Worm (Caenorhabditis elegans): Measurements from ENCODE around the gene unc-76.
"Not testable (repeated sequence)": the region's sequence is repeated elsewhere in the genome, so short reads cannot be mapped to it uniquely, and the experiment has no call there.

Gene unc-76

DNA sequence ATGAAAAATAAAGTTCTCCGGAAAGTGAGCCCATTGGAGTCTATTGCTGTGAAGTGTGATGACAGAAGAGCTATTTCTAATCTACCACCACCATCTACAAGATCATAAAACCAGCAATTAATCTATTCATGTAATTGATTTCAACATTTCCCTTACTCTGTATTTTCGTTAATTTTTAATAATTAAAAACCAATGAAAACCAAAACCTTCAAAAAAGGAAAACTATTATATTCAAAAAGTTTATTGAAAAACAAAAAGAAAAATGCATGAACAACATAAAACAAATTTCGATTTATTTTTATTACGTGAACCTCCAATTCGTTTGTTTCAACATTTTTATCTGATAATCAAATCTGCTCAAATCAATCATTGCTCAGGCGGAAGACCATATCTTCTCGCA is 27.9 kb downstream of the unc-76 start, which contains the start of gene C01G10.1:
TSS of gene C01G10.1 (plus strand) at position 301 of the 400 bp plus-strand sequence.
- TF ChIP-seq nhr-77 (tag; optimal IDR thresholded peaks at IDR 0.05), result no peak
- no peak for TF ChIP-seq efl-1 (optimal IDR thresholded peaks at IDR 0.05)
- no peak for TF ChIP-seq efl-1 (GFP tag; optimal IDR thresholded peaks at IDR 0.05 in 1 of 2)
- TF ChIP-seq zip-4 (GFP tag; optimal IDR thresholded peaks at IDR 0.05), result no peak
- no peak for TF ChIP-seq rnt-1 (tag; optimal IDR thresholded peaks at IDR 0.05)
- no peak for TF ChIP-seq mef-2 (tag; optimal IDR thresholded peaks at IDR 0.05)
- no peak for TF ChIP-seq pax-3 (tag; optimal IDR thresholded peaks at IDR 0.05)
- no peak for TF ChIP-seq nhr-76 (tag; optimal IDR thresholded peaks at IDR 0.05)
- TF ChIP-seq sup-37 (GFP tag; optimal IDR thresholded peaks at IDR 0.05), result no peak
- TF ChIP-seq hlh-17 (GFP tag; optimal IDR thresholded peaks at IDR 0.05; ENCODE audit: borderline replicate concordance), result no peak
- no peak for TF ChIP-seq ztf-11 (tag; optimal IDR thresholded peaks at IDR 0.05)
- TF ChIP-seq nhr-237 (tag; optimal IDR thresholded peaks at IDR 0.05), result no peak
- TF ChIP-seq unc-130 (tag; optimal IDR thresholded peaks at IDR 0.05), result no peak
- TF ChIP-seq unc-62 (GFP tag; optimal IDR thresholded peaks at IDR 0.05), result no peak
- TF ChIP-seq Y116A8C.19 (tag; optimal IDR thresholded peaks at IDR 0.05; ENCODE audit: borderline replicate concordance), result no peak
- no peak for TF ChIP-seq dpl-1 (GFP tag; optimal IDR thresholded peaks at IDR 0.05)
- TF ChIP-seq lir-3 (tag; optimal IDR thresholded peaks at IDR 0.05; ENCODE audit: poor library complexity), result no peak

DNA sequence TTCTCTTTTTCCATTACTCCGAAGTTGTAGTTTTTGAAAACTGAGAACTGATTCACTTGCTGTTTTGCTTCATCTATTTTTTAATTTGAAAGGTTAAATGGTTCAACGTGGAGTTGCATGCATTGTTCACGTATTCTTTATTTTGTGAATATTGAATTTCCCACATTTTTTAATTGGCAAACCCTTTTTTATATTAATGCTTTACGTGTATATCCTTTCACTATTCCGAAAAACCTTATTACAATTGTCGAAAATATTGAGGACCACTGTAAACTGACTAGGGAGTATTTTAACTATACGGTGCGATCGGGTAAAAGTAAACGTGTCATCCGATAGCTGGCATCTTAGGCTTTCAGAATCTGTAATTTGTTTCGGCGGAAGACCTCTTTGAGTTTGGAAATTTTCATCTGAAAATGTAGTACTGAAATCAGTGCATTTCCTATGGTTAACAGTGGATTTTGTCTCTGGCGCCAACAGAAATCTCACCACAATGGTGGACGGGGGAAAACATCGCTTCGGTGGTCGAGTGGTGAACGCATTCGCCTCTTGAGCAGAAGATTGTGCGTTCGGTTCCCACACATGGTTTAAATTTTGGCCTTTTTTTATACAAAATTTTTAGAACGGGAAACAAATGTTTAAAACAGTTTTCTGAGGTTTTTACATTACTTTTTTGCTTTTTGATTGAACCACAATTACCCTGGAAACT is 34.5 kb downstream of the unc-76 start, which contains the start of gene C01G10.14:
TSS of gene C01G10.14 (minus strand) at position 51 of the 706 bp plus-strand sequence.
- not testable (repeated sequence) for TF ChIP-seq pqm-1, nhr-237, fkh-8 (tag; optimal IDR thresholded peaks at IDR 0.05)

DNA sequence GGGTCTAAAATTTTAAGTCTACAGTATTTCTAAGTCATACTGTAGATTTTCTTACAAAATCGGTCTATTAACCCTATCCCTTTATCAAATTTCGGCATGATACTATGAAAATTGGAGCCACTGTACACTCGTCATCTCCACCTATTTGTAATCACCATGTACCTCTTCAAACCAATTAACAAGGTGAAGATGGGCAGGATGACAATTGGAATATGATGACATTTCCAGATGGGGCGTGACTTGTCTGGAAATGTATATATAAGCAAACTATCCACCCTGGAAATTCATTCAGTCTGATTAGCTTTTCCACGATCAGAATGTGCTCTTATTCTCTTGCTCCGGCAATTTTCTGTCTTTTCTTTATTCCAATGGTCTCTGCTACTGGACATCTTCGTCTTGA is 37.7 kb downstream of the unc-76 start, which contains the start of gene Y75B12A.2:
TSS of gene Y75B12A.2 (plus strand) at position 301 of the 400 bp plus-strand sequence.
- TF ChIP-seq C34B4.2 (tag; optimal IDR thresholded peaks at IDR 0.05), result no peak

DNA sequence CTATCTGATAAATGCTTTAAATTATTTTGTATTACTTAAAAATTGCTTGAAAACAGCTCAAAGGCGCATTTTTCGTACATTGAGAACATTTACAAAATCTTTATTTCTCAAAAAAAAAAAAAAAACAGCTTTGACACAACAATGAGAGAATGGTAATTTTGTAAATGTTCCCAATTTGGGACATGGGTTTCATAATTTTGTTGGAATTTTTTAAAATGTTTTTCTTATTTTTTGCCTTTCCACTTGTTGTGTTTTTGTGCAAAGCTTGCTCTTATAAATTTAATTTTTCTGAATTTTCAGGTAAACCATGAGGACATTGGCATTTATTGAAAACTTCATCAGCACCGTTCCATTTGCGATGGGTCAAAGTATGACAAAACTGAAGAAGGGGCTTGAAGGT is 40.1 kb downstream of the unc-76 start, which contains the start of gene T01G5.7:
TSS of gene T01G5.7 (plus strand) at position 301 of the 400 bp plus-strand sequence.
- TF ChIP-seq fkh-4 (tag; optimal IDR thresholded peaks at IDR 0.05; ENCODE audit: borderline replicate concordance), result no peak
- no peak for TF ChIP-seq unc-130 (tag; optimal IDR thresholded peaks at IDR 0.05)
- TF ChIP-seq ceh-90 (tag; optimal IDR thresholded peaks at IDR 0.05), result no peak
- TF ChIP-seq nhr-85 (tag), result no peak
- TF ChIP-seq rnt-1 (tag; optimal IDR thresholded peaks at IDR 0.05), result no peak
- TF ChIP-seq egl-13 (tag; optimal IDR thresholded peaks at IDR 0.05), result no peak
- no peak for TF ChIP-seq mep-1 (tag; optimal IDR thresholded peaks at IDR 0.05)
- no peak for TF ChIP-seq unc-30 (tag; optimal IDR thresholded peaks at IDR 0.05)
- TF ChIP-seq aha-1 (tag; optimal IDR thresholded peaks at IDR 0.05), result no peak
- no peak for TF ChIP-seq unc-62 (GFP tag; optimal IDR thresholded peaks at IDR 0.05)
- TF ChIP-seq snpc-4 (tag; optimal IDR thresholded peaks at IDR 0.05), result no peak
- TF ChIP-seq nhr-20 (tag; optimal IDR thresholded peaks at IDR 0.05), result no peak
- TF ChIP-seq lin-35 (GFP tag; optimal IDR thresholded peaks at IDR 0.05), result no peak
- no peak for TF ChIP-seq irx-1 (tag; optimal IDR thresholded peaks at IDR 0.05)
- TF ChIP-seq sptf-1 (tag; optimal IDR thresholded peaks at IDR 0.05), result no peak
- no peak for TF ChIP-seq nhr-84 (tag; optimal IDR thresholded peaks at IDR 0.05)
- TF ChIP-seq snu-23 (GFP tag; optimal IDR thresholded peaks at IDR 0.05), result no peak
- TF ChIP-seq fkh-8 (tag; optimal IDR thresholded peaks at IDR 0.05), result no peak
- TF ChIP-seq grh-1 (GFP tag; IDR thresholded peaks at IDR 0.05), result no peak
